Fruit fly (Drosophila melanogaster) whole organism, embryonic: ENCODE results near the gene GstO2.

Experiments
- Antp ChIP-seq: fragments of 200-800 bp; sonication (Bioruptor generic); optimal IDR thresholded peaks from 3 replicates; lab custom pipeline; 2016; ENCODE audit warnings: missing biosample characterization, missing genetic modification characterization
- Asciz ChIP-seq: fragments of 200-800 bp; sonication (Bioruptor generic); optimal IDR thresholded peaks from 2 replicates; lab custom pipeline; 2017; ENCODE audit warnings: missing biosample characterization, mild to moderate bottlenecking, missing genetic modification characterization, missing genetic modification reagents
- Atf6 ChIP-seq: fragments of 200-800 bp; sonication (Bioruptor generic); IDR thresholded peaks from 2 replicates; pipeline ENCODE4 v1.3.6; 2022; ENCODE audit warnings: missing biosample characterization, missing genetic modification characterization
- Awh ChIP-seq: fragments of 200-800 bp; sonication (Bioruptor generic); IDR thresholded peaks from 2 replicates; pipeline ENCODE4, ENCODE4 v1.3.6; 2022; ENCODE audit warnings: missing biosample characterization, missing genetic modification characterization
- BtbVII ChIP-seq: fragments of 200-800 bp; sonication (Bioruptor generic); optimal IDR thresholded peaks from 3 replicates; lab custom pipeline; 2017; ENCODE audit warnings: missing biosample characterization, mild to moderate bottlenecking, missing genetic modification characterization
- CG10543 ChIP-seq: fragments of 200-800 bp; sonication (Bioruptor generic); optimal IDR thresholded peaks from 3 replicates; lab custom pipeline; 2017; ENCODE audit warnings: missing biosample characterization, mild to moderate bottlenecking, missing genetic modification characterization, moderate library complexity
- CG11247 ChIP-seq: fragments of 200-800 bp; sonication (Bioruptor generic); IDR thresholded peaks from 2 replicates; pipeline ENCODE4 v1.3.6; 2022; ENCODE audit warnings: missing biosample characterization, missing genetic modification characterization
- CG12299 ChIP-seq: fragments of 200-800 bp; sonication (Bioruptor generic); optimal IDR thresholded peaks from 2 replicates; lab custom pipeline; 2018; ENCODE audit warnings: missing biosample characterization, mild to moderate bottlenecking, missing genetic modification characterization
- CG13894 ChIP-seq: fragments of 200-800 bp; sonication (Bioruptor generic); optimal IDR thresholded peaks from 3 replicates; lab custom pipeline; 2018; ENCODE audit warnings: missing biosample characterization, mild to moderate bottlenecking, missing genetic modification characterization, moderate library complexity
- CG14710 ChIP-seq: fragments of 200-800 bp; sonication (Bioruptor generic); optimal IDR thresholded peaks from 3 replicates; lab custom pipeline; 2019; ENCODE audit warnings: missing biosample characterization, mild to moderate bottlenecking, missing genetic modification characterization, moderate library complexity
- CG16779 ChIP-seq: fragments of 200-800 bp; sonication (Bioruptor generic); IDR thresholded peaks from 2 replicates; pipeline ENCODE4 v1.3.6; 2022; ENCODE audit warnings: missing biosample characterization, missing genetic modification characterization
- CG17186 ChIP-seq: fragments of 200-800 bp; sonication (Bioruptor generic); optimal IDR thresholded peaks from 3 replicates; lab custom pipeline; 2017; ENCODE audit warnings: missing biosample characterization, missing genetic modification reagents, missing genetic modification characterization
- CG17328 ChIP-seq: fragments of 200-800 bp; sonication (Bioruptor generic); IDR thresholded peaks from 2 replicates; pipeline ENCODE4 v1.3.6; 2022; ENCODE audit warnings: missing biosample characterization, missing genetic modification characterization
- CG17612 ChIP-seq: fragments of 200-800 bp; sonication (Bioruptor generic); IDR thresholded peaks from 2 replicates; pipeline ENCODE4 v1.3.6; 2022; ENCODE audit warnings: missing biosample characterization, missing genetic modification characterization
- CG2120 ChIP-seq: fragments of 200-800 bp; sonication (Bioruptor generic); optimal IDR thresholded peaks from 3 replicates; lab custom pipeline; 2016; ENCODE audit warnings: missing biosample characterization, missing genetic modification characterization
- CG2889 ChIP-seq: fragments of 200-800 bp; sonication (Bioruptor generic); IDR thresholded peaks from 3 replicates; pipeline ENCODE4 v1.3.6; 2022; ENCODE audit warnings: missing biosample characterization, missing genetic modification characterization
- CG30403 ChIP-seq: fragments of 200-800 bp; sonication (Bioruptor generic); optimal IDR thresholded peaks from 3 replicates; lab custom pipeline; 2016; ENCODE audit warnings: missing biosample characterization, missing genetic modification characterization
- CG3163 ChIP-seq: fragments of 200-800 bp; sonication (Bioruptor generic); optimal IDR thresholded peaks from 3 replicates; lab custom pipeline; 2016; ENCODE audit warnings: missing biosample characterization, missing genetic modification characterization
- CG34224 ChIP-seq: fragments of 200-800 bp; sonication (Bioruptor generic); IDR thresholded peaks from 3 replicates; pipeline ENCODE4 v1.3.6; 2022; ENCODE audit warnings: missing biosample characterization, missing genetic modification characterization; ENCODE audit not compliant: partially characterized antibody
- CG34376 ChIP-seq: fragments of 200-800 bp; sonication (Bioruptor generic); optimal IDR thresholded peaks from 2 replicates; lab custom pipeline; 2018; ENCODE audit warnings: missing biosample characterization, mild to moderate bottlenecking, missing genetic modification characterization
- CG3838 ChIP-seq: fragments of 200-800 bp; sonication (Bioruptor generic); optimal IDR thresholded peaks from 3 replicates; lab custom pipeline; 2016; ENCODE audit warnings: missing biosample characterization, missing genetic modification characterization
- CG3847 ChIP-seq: fragments of 200-800 bp; sonication (Bioruptor generic); IDR thresholded peaks from 2 replicates; pipeline ENCODE4 v1.3.6; 2022; ENCODE audit warnings: missing biosample characterization, missing genetic modification characterization
- CG4404 ChIP-seq: fragments of 200-800 bp; sonication (Bioruptor generic); IDR thresholded peaks from 2 replicates; pipeline ENCODE4 v1.3.6; 2022; ENCODE audit warnings: missing biosample characterization, missing genetic modification characterization
- CG6272 ChIP-seq: fragments of 200-800 bp; sonication (Bioruptor generic); IDR thresholded peaks from 2 replicates; pipeline ENCODE4 v1.3.6; 2022; ENCODE audit warnings: missing biosample characterization, missing genetic modification characterization
- CG6689 ChIP-seq: fragments of 200-800 bp; sonication (Bioruptor generic); IDR thresholded peaks from 2 replicates; pipeline ENCODE4 v1.3.6; 2022; ENCODE audit warnings: missing biosample characterization, missing genetic modification characterization
- CG6765 ChIP-seq: fragments of 200-800 bp; sonication (Bioruptor generic); optimal IDR thresholded peaks from 3 replicates; lab custom pipeline; 2017; ENCODE audit warnings: missing biosample characterization, mild to moderate bottlenecking, missing genetic modification characterization
- CHES-1-like ChIP-seq: fragments of 200-800 bp; sonication (Bioruptor generic); optimal IDR thresholded peaks from 2 replicates; lab custom pipeline; 2016; ENCODE audit warnings: missing biosample characterization, missing genetic modification characterization
- Chrac-16 ChIP-seq: fragments of 200-800 bp; sonication (Bioruptor generic); optimal IDR thresholded peaks from 3 replicates; lab custom pipeline; 2016; ENCODE audit warnings: missing biosample characterization, missing genetic modification characterization
- D ChIP-seq, 2 experiments: fragments of 200-800 bp in 1 of 2; fragments of >200 bp in 1 of 2; sonication (Bioruptor generic) in 1 of 2; optimal IDR thresholded peaks; 2 replicates in 1 of 2; 3 replicates in 1 of 2; lab custom pipeline; 2017; ENCODE audit warnings: mild to moderate bottlenecking in 1 of 2, missing biosample characterization in 1 of 2, missing genetic modification characterization in 1 of 2, missing genetic modification reagents in 1 of 2
- Hand ChIP-seq: fragments of 200-800 bp; sonication (Bioruptor generic); optimal IDR thresholded peaks from 2 replicates; lab custom pipeline; 2017; ENCODE audit warnings: mild to moderate bottlenecking, missing biosample characterization, missing genetic modification reagents, missing genetic modification characterization
- Hey ChIP-seq: fragments of 200-800 bp; sonication (Bioruptor generic); optimal IDR thresholded peaks from 3 replicates; lab custom pipeline; 2018; ENCODE audit warnings: missing biosample characterization, mild to moderate bottlenecking, missing genetic modification characterization
- Hr39 ChIP-seq: fragments of >200 bp; optimal IDR thresholded peaks from 2 replicates; lab custom pipeline; 2017
- Hsf ChIP-seq: fragments of 200-800 bp; sonication (Bioruptor generic); optimal IDR thresholded peaks from 3 replicates; lab custom pipeline; 2016; ENCODE audit warnings: missing biosample characterization, missing genetic modification characterization
- Ravus ChIP-seq: fragments of 200-800 bp; sonication (Bioruptor generic); IDR thresholded peaks from 2 replicates; pipeline ENCODE4 v1.3.6; 2022; ENCODE audit warnings: missing biosample characterization, missing genetic modification characterization
- Rx ChIP-seq: fragments of 200-800 bp; sonication (Bioruptor generic); IDR thresholded peaks from 2 replicates; pipeline ENCODE4 v1.3.6; 2022; ENCODE audit warnings: missing biosample characterization, missing genetic modification characterization
- Taf1 ChIP-seq: fragments of 200-800 bp; sonication (Bioruptor generic); IDR thresholded peaks from 2 replicates; pipeline ENCODE4 v1.3.6; 2022; ENCODE audit warnings: missing biosample characterization, missing genetic modification characterization
- Xbp1 ChIP-seq: fragments of 200-800 bp; sonication (Bioruptor generic); optimal IDR thresholded peaks from 3 replicates; lab custom pipeline; 2016; ENCODE audit warnings: missing biosample characterization, mild to moderate bottlenecking, missing genetic modification characterization
- bigmax ChIP-seq: fragments of 200-800 bp; sonication (Bioruptor generic); optimal IDR thresholded peaks from 2 replicates; lab custom pipeline; 2018; ENCODE audit warnings: missing biosample characterization, mild to moderate bottlenecking, missing genetic modification characterization
- chm ChIP-seq: fragments of 200-800 bp; sonication (Bioruptor generic); IDR thresholded peaks from 2 replicates; pipeline ENCODE4 v1.3.6; 2022; ENCODE audit warnings: missing biosample characterization, missing genetic modification characterization
- chn ChIP-seq: fragments of 200-800 bp; sonication (Bioruptor generic); optimal IDR thresholded peaks from 2 replicates; lab custom pipeline; 2016; ENCODE audit warnings: missing biosample characterization, missing genetic modification characterization
- crol ChIP-seq: fragments of 200-800 bp; sonication (Bioruptor generic); IDR thresholded peaks from 2 replicates; pipeline ENCODE4 v1.3.6; 2022; ENCODE audit warnings: missing biosample characterization, missing genetic modification characterization
- emc ChIP-seq: fragments of 200-800 bp; sonication (Bioruptor generic); optimal IDR thresholded peaks from 2 replicates; lab custom pipeline; 2016; ENCODE audit warnings: missing biosample characterization, missing genetic modification characterization
- ftz-f1 ChIP-seq: fragments of 200-800 bp; sonication (Bioruptor generic); optimal IDR thresholded peaks from 2 replicates; lab custom pipeline; 2016; ENCODE audit warnings: missing biosample characterization, missing genetic modification characterization
- gsb-n ChIP-seq: fragments of 200-800 bp; sonication (Bioruptor generic); optimal IDR thresholded peaks from 3 replicates; lab custom pipeline; 2018; ENCODE audit warnings: missing biosample characterization, mild to moderate bottlenecking, missing genetic modification characterization
- ind ChIP-seq: fragments of 200-800 bp; sonication (Bioruptor generic); optimal IDR thresholded peaks from 3 replicates; lab custom pipeline; 2016; ENCODE audit warnings: missing biosample characterization, missing genetic modification characterization
- klu ChIP-seq: fragments of 200-800 bp; sonication (Bioruptor generic); IDR thresholded peaks from 2 replicates; pipeline ENCODE4 v1.3.6; 2022; ENCODE audit warnings: missing biosample characterization, missing genetic modification characterization
- lilli ChIP-seq: fragments of 200-800 bp; sonication (Bioruptor generic); optimal IDR thresholded peaks from 3 replicates; lab custom pipeline; 2016; ENCODE audit warnings: missing biosample characterization, missing genetic modification characterization
- org-1 ChIP-seq: fragments of 200-800 bp; sonication (Bioruptor generic); optimal IDR thresholded peaks from 2 replicates; lab custom pipeline; 2017; ENCODE audit warnings: missing biosample characterization, missing genetic modification characterization
- ro ChIP-seq: fragments of 200-800 bp; sonication (Bioruptor generic); IDR thresholded peaks from 2 replicates; pipeline ENCODE4 v1.3.6; 2022; ENCODE audit warnings: missing biosample characterization, missing genetic modification characterization
- shn ChIP-seq: fragments of 200-800 bp; sonication (Bioruptor generic); optimal IDR thresholded peaks from 3 replicates; lab custom pipeline; 2016; ENCODE audit warnings: missing biosample characterization, missing genetic modification characterization
- sob ChIP-seq: fragments of 200-800 bp; sonication (Bioruptor generic); IDR thresholded peaks from 2 replicates; pipeline ENCODE4 v1.3.6; 2022; ENCODE audit warnings: missing biosample characterization, missing genetic modification characterization
- usp ChIP-seq: fragments of >200 bp; optimal IDR thresholded peaks from 2 replicates; lab custom pipeline; 2017; ENCODE audit warnings: missing biosample characterization, missing genetic modification characterization

GstO2 gene

DNA sequence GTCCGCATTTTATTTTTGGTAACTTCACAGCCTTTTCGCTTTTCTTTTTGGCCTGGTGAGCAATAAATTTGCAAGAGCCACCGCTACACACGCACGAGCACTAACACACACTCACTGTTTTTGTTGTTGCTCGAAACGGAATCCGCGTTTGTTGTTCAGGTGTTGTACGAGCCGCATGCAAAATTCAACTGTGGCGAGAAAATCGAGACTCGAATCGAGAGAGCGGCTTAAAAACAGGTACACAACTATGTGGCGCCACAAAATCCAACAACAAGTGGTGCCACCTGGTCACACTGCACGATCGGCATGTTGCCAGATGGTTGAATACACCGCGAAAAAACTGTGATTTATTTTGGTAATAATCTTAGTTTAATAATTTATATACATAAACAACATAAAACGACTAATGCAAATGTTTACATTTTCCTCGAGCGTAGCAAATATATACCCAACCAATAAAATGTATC lies 16.3 kb downstream of the GstO2 start, which contains the start of gene CG43163 (continued):
- TF ChIP-seq CG3163 (GFP tag; lab: Kevin White, UChicago) (no peak), chm (GFP tag; lab: Robert Waterston, UW) (peak; percentile 83), CG34224 (GFP tag; lab: Robert Waterston, UW) (no peak), CG16779 (GFP tag; lab: Robert Waterston, UW) (no peak), CG6272 (GFP tag; lab: Robert Waterston, UW) (peak; percentile 35), CG2889 (peak; percentile 62; the same call in 1 of the 3 replicates), CG10543 (GFP tag; lab: Kevin White, UChicago) (peak; percentile 42), CG17328 (peak; percentile 81), BtbVII (no peak), CG4404 (GFP tag; lab: Robert Waterston, UW) (no peak), Hand (GFP tag; lab: Kevin White, UChicago) (no peak), Taf1 (GFP tag; lab: Robert Waterston, UW) (peak; percentile 29; the same call in 1 of the 2 replicates), klu (GFP tag; lab: Robert Waterston, UW) (no peak), Asciz (GFP tag; lab: Kevin White, UChicago) (peak; percentile 11), D (optimal IDR thresholded peaks at IDR 0.05; lab: Kevin White, UChicago) (no peak), D (GFP tag; optimal IDR thresholded peaks at IDR 0.05; lab: Kevin White, UChicago) (peak; percentile 23), Antp (GFP tag; lab: Kevin White, UChicago) (no peak), Ravus (GFP tag; lab: Robert Waterston, UW) (no peak), emc (GFP tag; lab: Kevin White, UChicago) (no peak), Rx (peak; percentile 58), Xbp1 (GFP tag; lab: Kevin White, UChicago) (peak; percentile 78), org-1 (GFP tag; lab: Kevin White, UChicago) (peak; percentile 12), CG2120 (GFP tag; lab: Kevin White, UChicago) (peak; percentile 76), lilli (GFP tag; lab: Kevin White, UChicago) (peak; percentile 76), crol (GFP tag; lab: Robert Waterston, UW) (no peak), Awh (GFP tag; lab: Robert Waterston, UW) (peak; percentile 58), CG6689 (GFP tag; lab: Robert Waterston, UW) (peak; percentile 57; the same call in 1 of the 2 replicates), CG11247 (GFP tag; lab: Robert Waterston, UW) (peak; percentile 42; the same call in 1 of the 2 replicates), CG13894 (peak; percentile 51), CG3847 (GFP tag; lab: Robert Waterston, UW) (peak; percentile 78), bigmax (GFP tag; lab: Kevin White, UChicago) (no peak), shn (GFP tag; lab: Kevin White, UChicago) (no peak), ro (GFP tag; lab: Robert Waterston, UW) (no peak), CG14710 (tag; lab: Kevin White, UChicago) (peak; percentile 68), sob (GFP tag; lab: Robert Waterston, UW) (peak; percentile 77), Hey (tag; lab: Kevin White, UChicago) (no peak), usp (GFP tag; lab: Kevin White, UChicago) (no peak), ftz-f1 (GFP tag; lab: Kevin White, UChicago) (no peak), CG12299 (peak; percentile 23), CG34376 (GFP tag; lab: Kevin White, UChicago) (peak; percentile 7), CG30403 (GFP tag; lab: Kevin White, UChicago) (peak; percentile 70), Chrac-16 (GFP tag; lab: Kevin White, UChicago) (peak; percentile 52), gsb-n (tag; lab: Kevin White, UChicago) (peak; percentile 68), Hsf (GFP tag; lab: Kevin White, UChicago) (peak; percentile 63), CG17186 (GFP tag; lab: Kevin White, UChicago) (peak; percentile 46), chn (GFP tag; lab: Kevin White, UChicago) (peak; percentile 61), Hr39 (lab: Kevin White, UChicago) (no peak), Atf6 (GFP tag; lab: Robert Waterston, UW) (peak; percentile 69; the same call in 1 of the 2 replicates), CG6765 (GFP tag; lab: Kevin White, UChicago) (peak; percentile 24), CG17612 (GFP tag; lab: Robert Waterston, UW) (0 out of 2 replicates have a peak, but pooled peaks have one; percentile 9), ind (peak; percentile 35), CHES-1-like (peak; percentile 28), CG3838 (GFP tag; lab: Kevin White, UChicago) (peak; percentile 61)
